Worm (Caenorhabditis elegans): ENCODE measurements around the gene C50E3.5.

DNA sequence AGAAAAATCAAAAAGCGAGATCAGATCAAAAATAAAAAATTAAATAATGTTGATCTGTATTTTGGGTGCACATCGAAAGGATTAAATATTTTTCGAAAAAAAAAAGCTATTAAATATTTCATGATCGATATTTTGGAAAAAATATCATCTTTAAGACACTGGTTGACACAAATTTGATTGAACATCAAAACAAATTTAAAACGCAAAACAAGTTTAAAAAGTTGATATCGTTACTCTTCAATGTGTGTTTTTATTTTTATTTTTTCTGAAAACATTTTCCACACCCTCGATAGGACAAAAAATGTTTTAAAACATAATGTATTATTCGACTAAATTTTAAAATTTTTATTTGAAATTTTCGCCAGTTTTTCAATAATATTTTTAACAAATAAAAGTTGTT, 49.8 kb upstream of the C50E3.5 start, which contains the start of gene C54F6.12:
- TF ChIP-seq dve-1 (tag; optimal IDR thresholded peaks at IDR 0.05) (no peak), che-1 (tag; optimal IDR thresholded peaks at IDR 0.05) (no peak), ceh-18 (tag; optimal IDR thresholded peaks at IDR 0.05) (no peak), ceh-45 (GFP tag; IDR thresholded peaks at IDR 0.05) (no peak), tbx-7 (tag; optimal IDR thresholded peaks at IDR 0.05) (no peak), K02D7.2 (tag; optimal IDR thresholded peaks at IDR 0.05) (no peak), rnt-1 (tag; optimal IDR thresholded peaks at IDR 0.05) (no peak), sdc-2 (tag; optimal IDR thresholded peaks at IDR 0.05) (no peak)
